Worm (Caenorhabditis elegans) whole organism, L1 larva: ENCODE measurements around the gene C33C12.7.
A peak's percentile ranks its signal among the peaks of the same experiment; 100 is the strongest.

Experiments
- C16A3.4 ChIP-seq: fragments of 150-350 bp; optimal IDR thresholded peaks from 2 replicates; lab custom pipeline; 2014; ENCODE audit warnings: missing biosample characterization, missing genetic modification characterization
- aly-2 ChIP-seq: fragments of 150-350 bp; optimal IDR thresholded peaks from 2 replicates; lab custom pipeline; 2014; ENCODE audit warnings: missing biosample characterization, missing genetic modification characterization
- ama-1 ChIP-seq: fragments of 150-350 bp; optimal IDR thresholded peaks from 2 replicates; lab custom pipeline; 2014
- ceh-63 ChIP-seq: fragments of 200-800 bp; sonication (Bioruptor generic); optimal IDR thresholded peaks from 2 replicates; lab custom pipeline; 2018; ENCODE audit warnings: mild to moderate bottlenecking, missing genetic modification characterization, missing compliant biosample characterization
- ceh-8 ChIP-seq: fragments of 200-800 bp; sonication (Bioruptor generic); optimal IDR thresholded peaks from 2 replicates; lab custom pipeline; 2018; ENCODE audit warnings: mild to moderate bottlenecking, missing genetic modification characterization, moderate library complexity, missing compliant biosample characterization
- ceh-88 ChIP-seq: fragments of 200-800 bp; sonication (Bioruptor generic); IDR thresholded peaks from 2 replicates; pipeline ENCODE4 v1.3.6; 2022; ENCODE audit warnings: missing genetic modification characterization, missing compliant biosample characterization
- ces-1 ChIP-seq: fragments of 150-350 bp; optimal IDR thresholded peaks from 2 replicates; lab custom pipeline; 2014; ENCODE audit warnings: missing biosample characterization, missing genetic modification reagents, missing genetic modification characterization
- dsc-1 ChIP-seq: sonication (generic microtip); optimal IDR thresholded peaks from 2 replicates; lab custom pipeline; 2016; ENCODE audit warnings: mild to moderate bottlenecking, missing genetic modification characterization, missing compliant biosample characterization
- efl-1 ChIP-seq, 4 experiments: fragments of 150-350 bp; optimal IDR thresholded peaks in 3 of 4; peaks in 1 of 4; 1 replicate in 1 of 4; 2 replicates in 3 of 4; lab custom pipeline; 2014; ENCODE audit warnings: missing biosample characterization in 2 of 4, missing genetic modification characterization in 2 of 4, missing genetic modification reagents in 2 of 4
- egl-13 ChIP-seq: sonication (generic microtip); optimal IDR thresholded peaks from 2 replicates; lab custom pipeline; 2016; ENCODE audit warnings: missing genotype, missing genetic modification reagents, missing genetic modification characterization, missing compliant biosample characterization
- elt-2 ChIP-seq: sonication (generic microtip); optimal IDR thresholded peaks from 2 replicates; lab custom pipeline; 2016; ENCODE audit warnings: missing genetic modification characterization, mild to moderate bottlenecking, inconsistent platforms, missing compliant biosample characterization, missing genetic modification reagents
- fkh-10 ChIP-seq: sonication (generic microtip); optimal IDR thresholded peaks from 2 replicates; lab custom pipeline; 2017; ENCODE audit warnings: missing biosample characterization, missing genetic modification reagents, missing genetic modification characterization
- fkh-4 ChIP-seq: sonication (generic microtip); optimal IDR thresholded peaks from 2 replicates; lab custom pipeline; 2016; ENCODE audit warnings: missing compliant biosample characterization, missing genetic modification characterization, borderline replicate concordance
- fkh-8 ChIP-seq: sonication (generic microtip); optimal IDR thresholded peaks from 2 replicates; lab custom pipeline; 2016; ENCODE audit warnings: mild to moderate bottlenecking, missing genetic modification characterization, missing compliant biosample characterization
- hlh-17 ChIP-seq: fragments of 200-800 bp; sonication (Bioruptor generic); optimal IDR thresholded peaks from 2 replicates; lab custom pipeline; 2018; ENCODE audit warnings: missing genetic modification characterization, mild to moderate bottlenecking, missing compliant biosample characterization, moderate library complexity, borderline replicate concordance
- isw-1 ChIP-seq: fragments of 200-800 bp; sonication (Bioruptor generic); IDR thresholded peaks from 2 replicates; pipeline ENCODE4 v1.3.6; 2022; ENCODE audit warnings: missing genetic modification characterization, missing compliant biosample characterization
- lin-13 ChIP-seq: fragments of 150-350 bp; optimal IDR thresholded peaks from 2 replicates; lab custom pipeline; 2014; ENCODE audit warnings: missing biosample characterization, missing genetic modification reagents, missing genetic modification characterization
- lin-14 ChIP-seq: fragments of 200-800 bp; sonication (Bioruptor generic); optimal IDR thresholded peaks from 2 replicates; lab custom pipeline; 2018; ENCODE audit warnings: mild to moderate bottlenecking, missing genetic modification characterization, moderate library complexity, missing compliant biosample characterization
- lin-35 ChIP-seq, 2 experiments: fragments of 150-350 bp; optimal IDR thresholded peaks; 2 replicates each; lab custom pipeline; 2014; ENCODE audit warnings: missing biosample characterization in 2 of 2, missing genetic modification characterization in 2 of 2, missing genetic modification reagents in 2 of 2
- lin-39 ChIP-seq: fragments of 150-350 bp; optimal IDR thresholded peaks from 2 replicates; lab custom pipeline; 2014; ENCODE audit warnings: missing biosample characterization, missing genetic modification reagents, missing genetic modification characterization
- lsy-2 ChIP-seq, 2 experiments: fragments of 150-350 bp; optimal IDR thresholded peaks; 2 replicates each; lab custom pipeline; 2014; ENCODE audit warnings: missing biosample characterization in 2 of 2, missing genetic modification characterization in 2 of 2
- mab-9 ChIP-seq: fragments of 200-800 bp; sonication (Bioruptor generic); IDR thresholded peaks from 2 replicates; pipeline ENCODE4 v1.3.6; 2022; ENCODE audit warnings: missing genetic modification reagents, missing genetic modification characterization, missing compliant biosample characterization
- mdl-1 ChIP-seq, 2 experiments: fragments of 150-350 bp; optimal IDR thresholded peaks; 2 replicates each; lab custom pipeline; 2014 to 2017; ENCODE audit warnings: missing biosample characterization in 2 of 2, missing genetic modification characterization in 2 of 2, inconsistent platforms in 1 of 2
- mep-1 ChIP-seq: fragments of 150-350 bp; optimal IDR thresholded peaks from 2 replicates; lab custom pipeline; 2014; ENCODE audit warnings: missing biosample characterization, missing genetic modification characterization
- nhr-12 ChIP-seq: sonication (generic microtip); optimal IDR thresholded peaks from 2 replicates; lab custom pipeline; 2017; ENCODE audit warnings: missing biosample characterization, missing genetic modification characterization
- nhr-237 ChIP-seq: fragments of 150-350 bp; optimal IDR thresholded peaks from 2 replicates; lab custom pipeline; 2014; ENCODE audit warnings: missing biosample characterization, missing genetic modification characterization
- nhr-47 ChIP-seq: sonication (generic microtip); optimal IDR thresholded peaks from 2 replicates; lab custom pipeline; 2016; ENCODE audit warnings: mild to moderate bottlenecking, missing genetic modification characterization, moderate library complexity, missing compliant biosample characterization
- nhr-77 ChIP-seq: fragments of 150-350 bp; optimal IDR thresholded peaks from 2 replicates; lab custom pipeline; 2014; ENCODE audit warnings: missing biosample characterization, missing genetic modification characterization
- nhr-85 ChIP-seq: sonication (generic microtip); peaks from one replicate; lab custom pipeline; 2016; ENCODE audit warnings: missing genetic modification characterization, inconsistent platforms, missing compliant biosample characterization
- pqm-1 ChIP-seq: sonication (generic microtip); optimal IDR thresholded peaks from 3 replicates; lab custom pipeline; 2017; ENCODE audit warnings: missing biosample characterization, missing genetic modification characterization
- skn-1 ChIP-seq: fragments of 150-350 bp; optimal IDR thresholded peaks from 2 replicates; lab custom pipeline; 2014; ENCODE audit warnings: missing biosample characterization, missing genetic modification characterization
- snpc-4 ChIP-seq: fragments of 150-350 bp; optimal IDR thresholded peaks from 2 replicates; lab custom pipeline; 2014; ENCODE audit warnings: missing biosample characterization, missing genetic modification characterization
- snu-23 ChIP-seq: sonication (generic microtip); optimal IDR thresholded peaks from 2 replicates; lab custom pipeline; 2016; ENCODE audit warnings: missing genetic modification characterization, missing compliant biosample characterization
- unc-30 ChIP-seq: sonication (generic microtip); optimal IDR thresholded peaks from 2 replicates; lab custom pipeline; 2017; ENCODE audit warnings: missing biosample characterization, missing genetic modification characterization
- vab-15 ChIP-seq: sonication (generic microtip); optimal IDR thresholded peaks from 2 replicates; lab custom pipeline; 2017; ENCODE audit warnings: missing genotype, mild to moderate bottlenecking, missing genetic modification characterization, missing compliant biosample characterization

The C33C12.7 gene

DNA sequence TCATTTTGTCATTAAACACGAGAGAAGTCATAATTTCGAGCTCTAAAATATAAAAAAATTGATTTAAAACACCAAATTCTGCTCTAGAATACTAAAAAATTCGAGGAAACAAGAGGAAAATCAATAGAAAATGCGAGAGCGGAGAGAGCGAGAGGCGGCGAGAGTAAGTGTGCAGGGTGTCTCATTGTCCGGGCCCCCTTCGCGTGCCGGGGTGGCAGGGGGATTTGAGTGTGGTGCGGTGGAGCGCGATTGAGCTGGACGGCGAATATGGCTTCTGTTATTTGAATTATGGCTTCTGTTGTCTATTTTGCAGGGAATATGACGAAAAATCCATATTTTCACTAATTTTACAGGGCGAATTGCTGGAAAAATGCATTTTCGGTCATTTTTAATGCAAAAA, 44.6 kb upstream of the C33C12.7 start, which contains the start of gene Y59C2A.3 (continued):
- TF ChIP-seq lin-13 (GFP tag; lab: Kevin White, UChicago): peak; percentile 29
- TF ChIP-seq isw-1 (GFP tag; lab: Robert Waterston, UW): peak; percentile 20; the same call in 1 of the 2 replicates
- TF ChIP-seq snpc-4: peak; percentile 43
- peak; percentile 27 for TF ChIP-seq dsc-1 (tag; lab: Kevin White, UChicago)
- TF ChIP-seq mdl-1 (tag; optimal IDR thresholded peaks at IDR 0.05; lab: Kevin White, UChicago): peak in 1 of 2 experiments; percentile 38
- TF ChIP-seq fkh-10: no peak
- TF ChIP-seq mep-1: peak; percentile 47
- TF ChIP-seq skn-1 (tag; lab: Kevin White, UChicago): peak; percentile 25
- TF ChIP-seq vab-15 (tag; lab: Kevin White, UChicago): peak; percentile 8

DNA sequence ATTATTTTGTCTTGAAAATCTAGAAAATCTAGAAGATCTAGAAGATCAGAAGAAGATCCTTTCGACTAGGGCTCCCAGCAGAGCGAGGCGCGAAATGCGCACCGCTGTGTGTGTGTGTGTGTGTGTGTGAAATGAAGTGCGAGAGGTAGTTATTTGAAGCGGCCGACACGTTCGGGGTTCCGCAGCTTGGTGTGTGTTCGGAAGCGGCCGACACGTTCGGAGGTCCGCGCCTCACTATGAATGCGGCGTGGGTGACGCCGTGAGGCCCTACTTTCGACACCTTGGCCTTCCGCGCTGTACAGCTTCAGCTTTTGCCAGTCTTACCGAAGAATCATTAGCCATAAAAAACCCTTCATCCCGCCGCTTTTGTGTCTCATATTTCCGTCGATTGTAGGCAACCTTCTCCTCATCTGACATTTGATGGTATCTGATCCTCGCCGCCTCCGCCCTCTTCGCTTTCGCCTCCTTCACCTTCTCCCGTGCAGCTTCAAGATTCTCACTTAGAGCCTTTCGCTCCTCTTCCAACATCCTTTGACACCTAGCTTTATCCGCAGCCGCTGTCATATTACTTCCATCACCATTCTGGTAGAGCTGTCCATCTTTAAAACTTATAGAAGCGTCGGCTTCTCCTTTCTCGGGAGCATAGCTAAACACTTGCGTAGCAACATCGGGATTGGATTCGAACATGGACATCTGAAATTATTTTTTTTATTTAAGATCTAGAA, 41.8 kb upstream of the C33C12.7 start:
- TF ChIP-seq ceh-88 (GFP tag; lab: Robert Waterston, UW) (no peak), pqm-1 (tag; lab: Kevin White, UChicago) (no peak), lin-35 (GFP tag; optimal IDR thresholded peaks at IDR 0.05; lab: Kevin White, UChicago) (no peak), nhr-12 (tag; lab: Kevin White, UChicago) (no peak), C16A3.4 (no peak), hlh-17 (GFP tag; lab: Kevin White, UChicago) (no peak), lsy-2 (tag; optimal IDR thresholded peaks at IDR 0.05; lab: Kevin White, UChicago) (no peak), nhr-85 (tag; lab: Kevin White, UChicago) (no peak), aly-2 (tag; lab: Kevin White, UChicago) (no peak), mab-9 (no peak), fkh-4 (tag; lab: Kevin White, UChicago) (no peak), ama-1 (lab: Kevin White, UChicago) (no peak)
- TF ChIP-seq, all 84 proteins: peak for 0

DNA sequence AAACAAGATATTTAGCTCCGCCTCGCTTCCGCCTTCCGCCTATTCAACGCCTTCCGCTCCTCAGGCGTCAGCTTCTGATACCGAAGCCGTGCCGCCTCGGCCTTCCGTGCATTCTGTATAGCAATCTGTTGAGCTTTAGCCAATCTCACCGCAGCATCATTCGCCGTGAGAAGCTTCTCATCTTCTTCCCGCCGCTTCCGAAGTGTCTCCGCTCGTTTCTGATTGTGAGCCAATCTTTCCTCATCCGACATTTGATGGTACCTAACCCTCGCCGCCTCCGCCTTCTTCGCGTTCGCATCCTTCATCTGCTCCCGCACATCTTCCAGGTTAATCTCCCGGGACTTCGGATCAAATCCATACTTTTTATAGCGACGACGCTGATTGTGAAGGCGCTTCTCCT, 40.2 kb upstream of the C33C12.7 start:
- TF ChIP-seq ces-1 (GFP tag; lab: Kevin White, UChicago): no peak

DNA sequence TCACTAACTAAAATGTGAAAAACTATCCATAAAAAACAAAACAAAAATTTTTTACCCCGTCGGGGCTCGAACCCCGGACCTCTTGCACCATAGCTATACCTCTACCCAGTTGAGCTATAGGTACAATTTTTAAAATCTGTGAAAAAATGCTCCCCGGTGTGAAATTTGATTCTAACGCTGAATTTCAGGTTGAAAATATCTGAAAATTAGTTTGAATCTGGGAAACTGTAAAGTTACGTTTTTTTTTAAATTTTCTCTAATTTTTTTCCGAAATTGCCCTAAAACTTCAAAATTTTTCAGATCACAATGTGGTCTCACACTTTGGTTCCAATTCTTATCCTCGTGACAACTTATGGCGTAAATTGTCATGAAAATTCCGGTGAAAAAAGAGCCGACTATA, 32.5 kb upstream of the C33C12.7 start, which contains the start of gene Y59C2A.1:
Gene Y59C2A.1, plus strand, starts transcription at position 301 of the 400 bp plus-strand sequence.
- TF ChIP-seq mep-1 (no peak), efl-1 (optimal IDR thresholded peaks at IDR 0.05; lab: Kevin White, UChicago) (no peak), efl-1 (GFP tag; optimal IDR thresholded peaks at IDR 0.05 in 1 of 2; lab: Kevin White, UChicago) (no peak), lin-14 (GFP tag; lab: Kevin White, UChicago) (no peak), ceh-63 (no peak), ceh-8 (GFP tag; lab: Kevin White, UChicago) (no peak), nhr-77 (tag; lab: Kevin White, UChicago) (no peak), snu-23 (GFP tag; lab: Kevin White, UChicago) (no peak), fkh-4 (tag; lab: Kevin White, UChicago) (no peak), pqm-1 (tag; lab: Kevin White, UChicago) (no peak), elt-2 (tag; lab: Kevin White, UChicago) (no peak), nhr-237 (tag; lab: Kevin White, UChicago) (no peak), fkh-8 (tag; lab: Kevin White, UChicago) (no peak), nhr-85 (tag; lab: Kevin White, UChicago) (no peak), lin-39 (tag; lab: Kevin White, UChicago) (no peak), aly-2 (tag; lab: Kevin White, UChicago) (no peak), nhr-47 (no peak), egl-13 (no peak), unc-30 (tag; lab: Kevin White, UChicago) (no peak), lin-35 (GFP tag; optimal IDR thresholded peaks at IDR 0.05; lab: Kevin White, UChicago) (no peak)
